Worm (Caenorhabditis elegans) whole organism, L4/young adult: ENCODE measurements around the gene F26D2.15.

ENCODE experiments used
- W03F9.2 ChIP-seq: fragments of 150-350 bp; optimal IDR thresholded peaks from 2 replicates; lab custom pipeline; 2014; ENCODE audit warnings: missing biosample characterization, missing genetic modification characterization
- dao-5 ChIP-seq: sonication (generic microtip); optimal IDR thresholded peaks from 2 replicates; lab custom pipeline; 2016; ENCODE audit warnings: missing genotype, missing genetic modification characterization, moderate library complexity, missing compliant biosample characterization
- him-1 ChIP-seq: sonication (generic microtip); optimal IDR thresholded peaks from 2 replicates; lab custom pipeline; 2016; ENCODE audit warnings: missing genotype, missing genetic modification reagents, missing genetic modification characterization, missing compliant biosample characterization

The F26D2.15 gene

DNA sequence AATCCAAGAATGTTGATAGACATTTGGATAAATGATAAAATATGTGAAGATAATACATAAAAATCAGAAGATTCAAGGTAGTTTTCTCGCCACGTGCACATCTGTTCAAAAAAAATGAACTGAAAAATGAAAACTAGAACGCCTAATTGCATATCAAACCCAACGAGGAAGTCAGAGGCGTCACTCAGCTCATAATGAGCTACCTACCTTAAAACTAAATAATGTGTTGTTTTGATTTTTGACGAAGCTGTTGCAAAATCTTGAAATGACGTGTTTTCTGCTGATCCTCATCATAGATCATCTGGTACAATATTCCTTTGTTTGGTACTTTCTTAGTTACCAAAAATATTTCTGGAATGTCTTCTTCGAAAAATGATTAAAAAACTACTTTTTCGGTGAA lies 33.3 kb downstream of the F26D2.15 start, which contains the start of gene srh-138:
Gene srh-138 (minus strand): TSS at position 101 of the 400 bp plus-strand sequence.
- TF ChIP-seq W03F9.2 (no peak), him-1 (tag; lab: Kevin White, UChicago) (no peak), dao-5 (no peak)

DNA sequence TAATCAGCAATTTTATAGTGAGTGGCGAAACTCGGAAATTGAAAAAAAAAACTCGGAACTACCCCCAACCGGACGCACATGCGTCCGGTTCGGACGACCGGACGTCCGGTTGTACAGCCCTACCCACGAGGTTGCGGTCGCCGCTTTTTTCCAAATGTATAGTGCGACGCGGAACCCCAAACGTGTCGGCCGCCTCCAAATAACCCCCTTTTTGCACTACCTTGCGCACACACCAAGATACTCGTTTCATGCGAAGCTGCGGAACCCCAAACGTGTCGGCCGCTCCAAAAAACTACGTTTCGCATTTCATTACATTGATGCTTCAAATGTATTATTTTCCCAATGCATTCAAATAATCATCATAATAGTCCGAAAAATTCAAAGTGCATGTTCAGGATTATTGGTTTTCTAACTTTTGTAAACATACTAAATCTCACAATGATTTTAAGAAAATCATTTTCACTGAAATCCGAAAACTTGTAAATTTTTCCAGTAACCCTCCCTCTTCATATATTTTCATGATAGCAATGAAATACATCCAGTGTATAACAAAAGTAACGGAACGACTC lies 34.4 kb downstream of the F26D2.15 start, which contains the start of gene srw-35:
Gene srw-35 (plus strand): TSS at position 519 of the 569 bp plus-strand sequence.
- TF ChIP-seq W03F9.2 (no peak), him-1 (tag; lab: Kevin White, UChicago) (no peak), dao-5 (no peak)

DNA sequence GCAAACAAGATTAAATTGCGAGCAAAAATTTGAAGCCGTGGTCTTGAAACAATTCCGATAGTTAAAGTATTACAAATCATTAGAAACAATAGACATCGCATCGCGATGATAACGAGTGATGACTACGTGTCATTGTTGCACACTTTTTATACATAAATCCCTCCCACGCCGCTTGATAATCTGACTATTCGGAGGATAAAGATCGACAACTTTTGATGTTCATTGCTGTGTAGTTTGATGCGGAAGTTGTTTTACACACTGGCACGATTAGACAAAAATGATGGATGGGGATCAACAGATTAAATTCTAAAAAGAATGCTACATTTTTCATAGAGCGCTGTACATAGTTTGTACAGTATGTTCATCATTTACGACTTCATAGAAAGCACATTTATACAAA lies 41.6 kb downstream of the F26D2.15 start, which contains the start of gene T08G3.11:
Gene T08G3.11 (minus strand): TSS at position 101 of the 400 bp plus-strand sequence.
- no peak for TF ChIP-seq dao-5
- TF ChIP-seq him-1 (tag; lab: Kevin White, UChicago) = no peak
- no peak for TF ChIP-seq W03F9.2

DNA sequence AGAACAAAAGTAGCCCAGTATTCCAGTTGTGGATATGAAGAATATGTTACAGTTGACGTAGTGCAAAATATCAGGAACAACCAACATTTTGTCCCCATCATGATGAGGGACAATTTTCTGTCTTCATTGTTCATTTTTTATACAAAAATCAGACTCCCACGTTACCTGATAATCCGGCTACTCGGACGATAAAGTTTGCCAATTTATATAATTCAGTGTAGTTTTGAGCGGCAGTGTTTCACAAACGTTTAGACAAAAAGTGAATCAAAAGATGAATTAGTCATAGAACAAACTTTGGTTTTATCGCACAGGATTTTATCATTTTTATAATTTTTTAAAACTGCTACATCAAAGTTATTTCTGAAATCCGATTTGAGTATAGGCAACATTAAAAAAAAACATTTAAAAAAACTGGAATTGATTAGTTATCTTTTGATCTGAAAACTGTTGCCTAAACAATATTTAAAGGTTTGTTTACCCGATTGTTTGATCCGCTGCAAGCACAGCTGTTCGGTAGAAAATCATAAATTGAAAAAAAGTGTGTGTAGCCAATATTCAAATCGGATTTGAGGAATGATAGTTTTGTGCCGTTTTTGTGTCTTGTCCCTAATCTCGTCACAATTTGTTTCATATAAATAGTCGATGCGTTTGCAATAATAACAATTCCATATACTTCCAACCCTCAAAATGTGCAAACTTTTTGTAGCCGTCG lies 43.4 kb downstream of the F26D2.15 start, which contains the start of the genes F57E7.4 and spig-6:
Gene F57E7.4 (minus strand): TSS at position 101 of the 712 bp plus-strand sequence.
Gene spig-6 (plus strand): TSS at position 662 of the 712 bp plus-strand sequence.
- TF ChIP-seq dao-5 (no peak), him-1 (tag; lab: Kevin White, UChicago) (no peak), W03F9.2 (no peak)

DNA sequence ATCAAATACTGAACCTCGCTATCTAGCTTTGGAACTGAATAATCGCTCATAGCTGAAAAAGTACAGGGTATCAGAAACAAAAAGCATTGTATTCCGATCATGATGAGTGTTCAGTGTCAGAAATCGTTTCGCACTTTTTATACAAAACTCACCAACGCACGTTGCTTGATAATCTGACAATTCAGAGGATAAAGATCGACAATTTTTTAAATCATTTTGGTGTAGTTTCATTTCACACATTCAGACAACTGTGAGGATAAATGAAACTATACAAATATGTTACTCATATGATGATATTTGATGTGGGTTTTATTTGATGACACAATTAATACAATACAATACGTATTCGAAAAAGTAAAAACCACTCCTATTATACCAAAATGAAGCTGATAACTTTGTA lies 45.4 kb downstream of the F26D2.15 start, which contains the start of gene F57E7.2:
Gene F57E7.2 (minus strand): TSS at position 101 of the 400 bp plus-strand sequence.
- no peak for TF ChIP-seq dao-5
- TF ChIP-seq him-1 (tag; lab: Kevin White, UChicago) = no peak
- no peak for TF ChIP-seq W03F9.2

DNA sequence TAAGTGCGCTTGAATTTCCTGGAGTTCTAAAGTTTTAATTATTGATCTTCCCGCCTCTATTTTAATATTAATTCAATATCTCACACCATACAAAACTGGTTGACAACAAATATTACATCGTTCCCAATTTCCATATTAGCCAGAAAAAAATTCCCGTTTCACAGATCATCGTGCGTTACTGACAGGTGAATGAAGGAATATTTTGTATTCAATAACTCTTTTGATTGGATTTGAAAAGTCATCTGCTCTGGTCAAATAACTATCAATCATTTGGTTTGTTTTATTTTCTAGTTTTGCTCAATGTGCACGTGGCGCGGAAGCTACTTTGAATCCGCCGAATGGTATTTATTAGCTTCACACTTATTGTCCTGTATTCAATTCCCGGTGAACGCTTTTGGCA lies 46.0 kb downstream of the F26D2.15 start, which contains the start of gene srh-139:
Gene srh-139 (plus strand): TSS at position 301 of the 400 bp plus-strand sequence.
- TF ChIP-seq him-1 (tag; lab: Kevin White, UChicago) (no peak), W03F9.2 (no peak), dao-5 (no peak)

DNA sequence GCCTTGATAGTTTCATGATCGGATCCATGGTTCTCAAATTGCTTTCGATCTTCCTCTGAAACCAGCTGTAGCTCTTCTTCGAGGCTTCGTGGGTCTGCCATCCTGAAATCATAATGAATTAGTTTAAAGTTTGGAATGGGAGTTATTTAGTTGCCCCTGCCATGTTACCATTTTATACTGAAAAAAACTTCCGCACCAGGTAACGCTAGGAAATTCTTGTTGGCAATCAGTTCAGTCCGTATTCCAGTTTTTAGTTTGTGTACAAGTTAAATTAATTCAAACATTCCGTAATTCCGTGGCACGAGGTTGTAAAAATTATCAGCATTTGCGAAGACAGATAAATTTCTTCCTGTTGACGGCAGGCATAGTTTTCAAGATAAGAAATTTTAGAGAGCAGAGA lies 49.8 kb downstream of the F26D2.15 start, which contains the start of gene Y32B12A.5:
Gene Y32B12A.5 (minus strand): TSS at position 101 of the 400 bp plus-strand sequence.
- TF ChIP-seq W03F9.2 (no peak), him-1 (tag; lab: Kevin White, UChicago) (no peak), dao-5 (no peak)

DNA sequence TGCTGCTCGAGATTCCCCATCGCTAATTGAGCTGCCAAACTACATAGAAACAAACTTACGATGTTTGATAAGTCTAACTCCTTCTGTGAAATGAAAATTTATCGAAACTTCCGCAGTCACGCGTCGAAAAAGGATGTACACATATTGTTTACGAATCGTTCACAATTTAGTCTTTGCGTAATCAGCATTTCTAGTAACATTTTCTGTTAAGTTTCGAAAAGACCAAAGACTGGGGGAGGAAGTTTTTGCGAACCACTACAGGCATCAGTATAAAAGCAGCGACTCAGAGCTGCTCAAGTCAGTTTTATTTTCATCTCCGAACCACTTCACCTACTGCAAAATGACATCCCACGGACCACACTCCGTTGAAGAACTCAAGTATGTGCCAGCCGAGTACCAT lies 50.5 kb downstream of the F26D2.15 start, which contains the start of gene sqst-4:
Gene sqst-4 (plus strand): TSS at position 301 of the 400 bp plus-strand sequence.
- no peak for TF ChIP-seq W03F9.2
- TF ChIP-seq him-1 (tag; lab: Kevin White, UChicago) = no peak
- TF ChIP-seq dao-5 = no peak
